Worm (Caenorhabditis elegans) whole organism, early embryonic: ENCODE data around the gene K02E7.7.

Source experiments
- ama-1 ChIP-seq: fragments of 150-350 bp; optimal IDR thresholded peaks from 2 replicates; lab custom pipeline; 2014
- ceh-36 ChIP-seq: sonication (generic microtip); optimal IDR thresholded peaks from 2 replicates; lab custom pipeline; 2016; ENCODE audit warnings: missing genetic modification characterization, inconsistent platforms, missing compliant biosample characterization
- flt-1 ChIP-seq: fragments of 200-800 bp; sonication (Bioruptor generic); IDR thresholded peaks from 2 replicates; pipeline ENCODE4 v1.3.6; 2022; ENCODE audit warnings: missing genetic modification characterization, missing compliant biosample characterization
- hnd-1 ChIP-seq: sonication (generic microtip); optimal IDR thresholded peaks from 2 replicates; lab custom pipeline; 2016; ENCODE audit warnings: missing genetic modification characterization, missing compliant biosample characterization
- pes-1 ChIP-seq: fragments of 200-800 bp; sonication (Bioruptor generic); IDR thresholded peaks from 2 replicates; pipeline ENCODE4 v1.3.6; 2022; ENCODE audit warnings: missing genetic modification reagents, missing genetic modification characterization, missing compliant biosample characterization
- sea-1 ChIP-seq: fragments of 200-800 bp; sonication (Bioruptor generic); conservative IDR thresholded peaks from 2 replicates; pipeline ENCODE4 v1.3.6; 2022; ENCODE audit warnings: missing genetic modification characterization, missing compliant biosample characterization
- tbx-11 ChIP-seq: fragments of 200-800 bp; sonication (Bioruptor generic); IDR thresholded peaks from 2 replicates; pipeline ENCODE4 v1.3.6; 2022; ENCODE audit warnings: missing genetic modification characterization, missing compliant biosample characterization
- tbx-37 ChIP-seq: fragments of 200-800 bp; sonication (Bioruptor generic); conservative IDR thresholded peaks from 2 replicates; pipeline ENCODE4 v1.3.6; 2022; ENCODE audit warnings: missing genetic modification reagents, missing genetic modification characterization, missing compliant biosample characterization

DNA sequence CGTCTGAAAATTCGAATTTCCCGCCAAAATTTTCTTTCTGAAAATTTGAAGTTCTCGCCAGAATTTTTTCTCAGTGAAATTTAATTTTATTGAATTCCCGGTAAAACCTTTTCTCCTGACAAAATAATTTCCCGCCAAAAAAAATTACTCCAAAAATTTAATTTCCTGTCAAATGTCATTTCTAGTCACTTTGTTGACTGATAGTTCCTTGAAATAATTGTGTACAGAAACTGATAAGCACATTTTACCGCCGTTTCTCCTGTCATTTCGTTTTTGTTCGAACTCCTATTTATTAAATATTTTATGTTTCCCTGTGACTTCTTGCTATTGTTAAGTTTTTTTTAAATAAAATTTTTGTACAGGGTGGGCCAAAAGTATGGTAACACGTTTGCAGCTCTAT is 9.1 kb downstream of the K02E7.7 start:
- TF ChIP-seq ama-1 (lab: Kevin White, UChicago) (no peak), ceh-36 (no peak), flt-1 (no peak), tbx-11 (GFP tag; lab: Robert Waterston, UW) (no peak), sea-1 (GFP tag; lab: Robert Waterston, UW) (no peak), tbx-37 (no peak), hnd-1 (no peak), pes-1 (GFP tag; lab: Robert Waterston, UW) (no peak)
